Fruit fly (Drosophila melanogaster): ENCODE data around the gene CG32708.
A peak's percentile ranks its signal among the peaks of the same experiment; 100 is the strongest.

The CG32708 gene

DNA sequence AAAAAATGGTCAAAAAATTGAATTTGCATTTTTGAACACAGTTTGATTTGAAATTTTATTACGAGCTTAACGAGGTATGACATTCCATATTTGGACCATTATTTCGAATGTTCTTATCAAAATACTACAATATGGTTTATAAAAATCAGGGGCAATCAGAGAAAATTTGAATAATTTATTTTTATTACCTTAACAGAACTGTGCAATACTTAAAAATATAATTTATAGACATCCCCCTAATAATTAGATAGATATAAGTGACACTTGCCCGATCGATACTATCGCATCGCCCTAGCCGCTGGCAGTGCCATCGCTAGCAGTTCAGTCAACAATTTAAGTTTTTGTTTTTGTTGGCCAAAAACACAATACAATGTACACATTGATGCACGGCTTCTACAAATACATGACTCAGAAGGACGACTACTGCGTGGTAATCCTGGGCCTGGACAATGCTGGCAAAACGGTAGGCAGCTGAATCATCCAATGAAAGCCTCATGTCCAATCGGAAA lies 21.1 kb downstream of the CG32708 start, which contains the start of gene Arfrp1:
TSS of gene Arfrp1 (plus strand) at position 295 of the 509 bp plus-strand sequence.
- TF ChIP-seq tai (GFP tag; optimal IDR thresholded peaks at IDR 0.05): no peak
- TF ChIP-seq rgr (GFP tag; optimal IDR thresholded peaks at IDR 0.05): no peak
- TF ChIP-seq Rel (GFP tag; optimal IDR thresholded peaks at IDR 0.05): no peak
- TF ChIP-seq Rel (tag; optimal IDR thresholded peaks at IDR 0.05): peak; percentile 9
- TF ChIP-seq Jra (GFP tag; optimal IDR thresholded peaks at IDR 0.05): peak; percentile 42
- peak; percentile 53 for TF ChIP-seq HLH106 (tag; optimal IDR thresholded peaks at IDR 0.05)
- no peak for TF ChIP-seq fru (GFP tag; optimal IDR thresholded peaks at IDR 0.05)
- peak; percentile 35 for TF ChIP-seq woc (GFP tag; optimal IDR thresholded peaks at IDR 0.05)
- TF ChIP-seq dsf (GFP tag; optimal IDR thresholded peaks at IDR 0.05; ENCODE audit: borderline replicate concordance): no peak
- TF ChIP-seq sv (GFP tag; optimal IDR thresholded peaks at IDR 0.05): peak; percentile 5
- no peak for TF ChIP-seq Dif (GFP tag; optimal IDR thresholded peaks at IDR 0.05; ENCODE audit: partially characterized antibody)
- TF ChIP-seq h (GFP tag; optimal IDR thresholded peaks at IDR 0.05): peak; percentile 2
- no peak for TF ChIP-seq sage (GFP tag; optimal IDR thresholded peaks at IDR 0.05)
- TF ChIP-seq Hr83 (GFP tag; optimal IDR thresholded peaks at IDR 0.05; ENCODE audit: poor library complexity, severe bottlenecking): no peak
- no peak for TF ChIP-seq dmrt93B (GFP tag; optimal IDR thresholded peaks at IDR 0.05)
- peak; percentile 20 for TF ChIP-seq Myc (optimal IDR thresholded peaks at IDR 0.05)
- no peak for TF ChIP-seq Hr78 (GFP tag; optimal IDR thresholded peaks at IDR 0.05)
- no peak for TF ChIP-seq Dfd (GFP tag; optimal IDR thresholded peaks at IDR 0.05)
- peak; percentile 34 for TF ChIP-seq ey (GFP tag; optimal IDR thresholded peaks at IDR 0.05)
- no peak for TF ChIP-seq Abd-B (GFP tag; optimal IDR thresholded peaks at IDR 0.05)
- TF ChIP-seq foxo (GFP tag; optimal IDR thresholded peaks at IDR 0.05): no peak

DNA sequence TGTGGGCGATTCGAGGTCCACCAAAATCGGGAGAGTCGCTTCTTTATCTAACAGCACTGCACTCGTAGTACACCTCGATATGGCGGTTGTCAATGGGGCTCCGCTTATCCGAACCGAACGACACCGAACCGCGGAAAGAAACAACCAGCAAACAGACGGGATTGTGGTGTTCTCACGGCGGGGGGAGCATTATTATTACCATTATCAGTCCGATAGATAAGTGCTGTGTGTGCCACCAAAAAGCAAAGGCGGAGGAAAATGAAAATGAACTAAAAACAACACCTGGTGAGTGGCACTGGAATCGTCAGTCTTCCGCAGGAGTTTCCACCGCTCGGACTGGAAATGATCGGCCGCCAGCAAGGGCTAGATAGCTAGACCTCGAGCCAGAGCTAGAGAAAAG lies 22.7 kb downstream of the CG32708 start, which contains the start of gene AP-1gamma:
TSS of gene AP-1gamma (plus strand) at position 305 of the 400 bp plus-strand sequence.
- TF ChIP-seq Hr78 (GFP tag; optimal IDR thresholded peaks at IDR 0.05): no peak
- TF ChIP-seq psq (GFP tag; optimal IDR thresholded peaks at IDR 0.05): peak; percentile 6

DNA sequence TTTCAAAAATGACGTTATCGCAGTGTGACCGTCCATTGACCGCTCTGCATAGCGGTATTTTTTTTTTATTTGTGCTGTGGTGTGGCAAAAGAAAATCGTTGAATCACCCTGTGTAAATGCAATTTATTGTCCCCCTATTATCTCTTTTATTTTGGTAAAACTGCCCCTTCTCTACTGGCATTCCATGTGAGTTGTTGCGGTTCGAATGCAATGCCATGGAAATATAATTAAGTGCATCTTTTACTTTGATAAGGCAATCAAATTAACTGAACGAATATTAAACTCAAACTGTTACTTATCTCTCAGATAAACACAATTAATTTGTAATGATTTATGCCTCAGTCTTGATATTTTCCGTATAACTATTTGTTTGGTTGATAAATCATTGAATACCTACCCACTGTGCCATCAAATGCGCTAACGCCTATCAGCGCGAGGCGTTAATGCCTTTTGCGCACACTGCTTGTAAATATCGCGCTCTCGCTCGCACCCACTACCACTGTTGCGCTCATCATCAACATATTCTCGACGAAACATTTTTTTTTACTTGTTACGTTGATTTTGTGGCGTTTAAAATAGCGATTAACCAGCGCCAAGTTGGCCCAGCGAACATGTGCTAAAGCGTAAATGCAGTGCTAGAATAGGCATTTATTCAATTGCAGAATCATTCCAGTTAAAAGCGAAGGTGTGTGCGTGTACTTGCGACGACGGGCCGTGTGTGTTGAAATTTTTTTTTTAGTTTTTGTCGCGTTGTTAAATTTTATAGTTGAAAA lies 23.5 kb downstream of the CG32708 start:
- TF ChIP-seq h (GFP tag; optimal IDR thresholded peaks at IDR 0.05) (peak; percentile 7), foxo (GFP tag; optimal IDR thresholded peaks at IDR 0.05) (peak in 1 of 2 experiments; percentile 37), OdsH (GFP tag; optimal IDR thresholded peaks at IDR 0.05) (peak; percentile 28), CG9705 (GFP tag; optimal IDR thresholded peaks at IDR 0.05) (peak; percentile 8), ey (GFP tag; optimal IDR thresholded peaks at IDR 0.05) (peak; percentile 25), usp (GFP tag; optimal IDR thresholded peaks at IDR 0.05) (no peak), dsf (GFP tag; optimal IDR thresholded peaks at IDR 0.05; ENCODE audit: borderline replicate concordance) (no peak), Hr83 (GFP tag; optimal IDR thresholded peaks at IDR 0.05; ENCODE audit: poor library complexity, severe bottlenecking) (peak; percentile 17), fru (GFP tag; optimal IDR thresholded peaks at IDR 0.05) (peak; percentile 29), rgr (GFP tag; optimal IDR thresholded peaks at IDR 0.05) (peak; percentile 21), Dfd (GFP tag; optimal IDR thresholded peaks at IDR 0.05) (no peak), Sp1 (GFP tag; optimal IDR thresholded peaks at IDR 0.05) (peak; percentile 19), Abd-B (GFP tag; optimal IDR thresholded peaks at IDR 0.05) (no peak), woc (GFP tag; optimal IDR thresholded peaks at IDR 0.05) (peak; percentile 68), HLH106 (tag; optimal IDR thresholded peaks at IDR 0.05) (peak; percentile 58), pan (optimal IDR thresholded peaks at IDR 0.05) (no peak), psq (GFP tag; optimal IDR thresholded peaks at IDR 0.05) (peak; percentile 21), dl (GFP tag; optimal IDR thresholded peaks at IDR 0.05; ENCODE audit: insufficient read depth in 1 of 2, partially characterized antibody in 2 of 2) (no peak)

DNA sequence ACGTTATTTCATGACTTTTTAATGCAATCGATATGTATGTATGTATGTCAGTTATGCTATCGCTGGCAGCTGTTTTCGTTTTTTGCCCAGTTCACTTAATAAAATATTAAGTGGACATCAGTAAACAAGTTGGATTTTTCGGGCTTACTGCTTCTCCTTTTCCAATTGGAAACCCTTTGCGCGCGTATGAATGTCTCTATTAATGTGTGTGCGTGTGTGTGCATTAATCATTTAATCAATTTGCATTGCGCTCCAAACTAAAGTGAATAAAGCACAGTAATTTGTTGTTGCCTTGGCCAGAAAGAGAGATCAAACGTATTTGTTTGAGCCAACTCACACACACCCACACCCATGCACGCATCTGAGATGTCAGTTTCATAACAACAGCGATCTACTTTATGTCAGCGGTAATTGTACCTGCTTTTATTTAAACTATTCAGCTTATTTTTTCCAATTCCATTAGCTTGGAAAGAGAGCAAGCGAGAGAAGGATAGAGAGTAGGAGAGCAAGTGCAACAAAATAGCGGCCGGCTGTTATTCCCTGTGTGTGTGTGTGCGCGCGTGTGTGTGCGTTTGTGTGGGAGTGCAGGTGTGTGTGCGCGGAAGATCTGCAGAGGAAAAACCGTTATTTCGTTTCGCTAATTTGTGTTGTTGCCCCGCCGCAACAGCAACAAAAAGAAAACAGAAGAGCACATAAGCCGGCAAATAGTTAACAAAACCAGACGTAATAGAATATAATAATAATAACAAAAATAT lies 24.6 kb downstream of the CG32708 start:
- TF ChIP-seq N (GFP tag; optimal IDR thresholded peaks at IDR 0.05) (no peak), Dfd (GFP tag; optimal IDR thresholded peaks at IDR 0.05) (peak; percentile 85)

- no peak for TF ChIP-seq lola (GFP tag; optimal IDR thresholded peaks at IDR 0.05)
- no peak for TF ChIP-seq HLH106 (tag; optimal IDR thresholded peaks at IDR 0.05)
- TF ChIP-seq Myc (optimal IDR thresholded peaks at IDR 0.05): no peak
- no peak for TF ChIP-seq Hr83 (GFP tag; optimal IDR thresholded peaks at IDR 0.05; ENCODE audit: poor library complexity, severe bottlenecking)
- no peak for TF ChIP-seq sage (GFP tag; optimal IDR thresholded peaks at IDR 0.05)
- TF ChIP-seq dsf (GFP tag; optimal IDR thresholded peaks at IDR 0.05; ENCODE audit: borderline replicate concordance): no peak
Measured at dm6 chrX:9117831-9118230, 32.1 kb downstream of the CG32708 start.

All from whole organism, wandering third instar larva.